Fruit fly (Drosophila melanogaster) whole organism, embryonic: ENCODE measurements around the gene CheB98a.

ENCODE experiments used
- Bteb2 ChIP-seq: fragments of 200-800 bp; sonication (Bioruptor generic); optimal IDR thresholded peaks from 2 replicates; lab custom pipeline; 2016; ENCODE audit warnings: missing biosample characterization, missing genetic modification characterization
- CG10147 ChIP-seq: fragments of 200-800 bp; sonication (Bioruptor generic); optimal IDR thresholded peaks from 2 replicates; lab custom pipeline; 2019; ENCODE audit warnings: missing biosample characterization, mild to moderate bottlenecking, missing genetic modification characterization, moderate library complexity
- CG10274 ChIP-seq: fragments of 200-800 bp; sonication (Bioruptor generic); optimal IDR thresholded peaks from 3 replicates; lab custom pipeline; 2017; ENCODE audit warnings: missing biosample characterization, mild to moderate bottlenecking, missing genetic modification characterization
- CG10431 ChIP-seq: fragments of 200-800 bp; sonication (Bioruptor generic); optimal IDR thresholded peaks from 3 replicates; lab custom pipeline; 2018; ENCODE audit warnings: missing biosample characterization, mild to moderate bottlenecking, missing genetic modification characterization
- CG11398 ChIP-seq: fragments of 200-800 bp; sonication (Bioruptor generic); optimal IDR thresholded peaks from 2 replicates; lab custom pipeline; 2016; ENCODE audit warnings: missing biosample characterization, missing genetic modification characterization
- CG14050 ChIP-seq: fragments of 200-800 bp; sonication (Bioruptor generic); IDR thresholded peaks from 3 replicates; pipeline ENCODE4 v1.3.6; 2022; ENCODE audit warnings: missing biosample characterization, missing genetic modification characterization
- CG14965 ChIP-seq: fragments of 200-800 bp; sonication (Bioruptor generic); optimal IDR thresholded peaks from 2 replicates; lab custom pipeline; 2016; ENCODE audit warnings: missing biosample characterization, missing genetic modification characterization, borderline replicate concordance
- CG17385 ChIP-seq: fragments of 200-800 bp; sonication (Bioruptor generic); optimal IDR thresholded peaks from 3 replicates; lab custom pipeline; 2018; ENCODE audit warnings: missing biosample characterization, mild to moderate bottlenecking, missing genetic modification characterization
- CG17612 ChIP-seq: fragments of 200-800 bp; sonication (Bioruptor generic); IDR thresholded peaks from 2 replicates; pipeline ENCODE4 v1.3.6; 2022; ENCODE audit warnings: missing biosample characterization, missing genetic modification characterization
- CG2199 ChIP-seq: fragments of 200-800 bp; sonication (Bioruptor generic); IDR thresholded peaks from 3 replicates; pipeline ENCODE4 v1.3.6; 2022; ENCODE audit warnings: missing biosample characterization, missing genetic modification characterization
- CG2202 ChIP-seq: fragments of 200-800 bp; sonication (Bioruptor generic); optimal IDR thresholded peaks from 2 replicates; lab custom pipeline; 2018; ENCODE audit warnings: missing biosample characterization, mild to moderate bottlenecking, missing genetic modification characterization
- CG2875 ChIP-seq: fragments of 200-800 bp; sonication (Bioruptor generic); optimal IDR thresholded peaks from 2 replicates; lab custom pipeline; 2017; ENCODE audit warnings: missing biosample characterization, mild to moderate bottlenecking, missing genetic modification characterization, missing genetic modification reagents
- CG2889 ChIP-seq: fragments of 200-800 bp; sonication (Bioruptor generic); IDR thresholded peaks from 3 replicates; pipeline ENCODE4 v1.3.6; 2022; ENCODE audit warnings: missing biosample characterization, missing genetic modification characterization
- CG30020 ChIP-seq: fragments of 200-800 bp; optimal IDR thresholded peaks from 2 replicates; lab custom pipeline; 2019; ENCODE audit warnings: missing biosample characterization, mild to moderate bottlenecking, missing genetic modification characterization, moderate library complexity
- CG32767 ChIP-seq: fragments of 200-800 bp; sonication (Bioruptor generic); IDR thresholded peaks from 2 replicates; pipeline ENCODE4 v1.3.6; 2022; ENCODE audit warnings: missing biosample characterization, missing genetic modification characterization
- CG32772 ChIP-seq: fragments of 200-800 bp; sonication (Bioruptor generic); IDR thresholded peaks from 2 replicates; pipeline ENCODE4 v1.3.6; 2022; ENCODE audit warnings: missing biosample characterization, missing genetic modification characterization
- CG3281 ChIP-seq: fragments of 200-800 bp; sonication (Bioruptor generic); optimal IDR thresholded peaks from 3 replicates; lab custom pipeline; 2017; ENCODE audit warnings: missing biosample characterization, mild to moderate bottlenecking, missing genetic modification characterization
- CG6272 ChIP-seq: fragments of 200-800 bp; sonication (Bioruptor generic); IDR thresholded peaks from 2 replicates; pipeline ENCODE4 v1.3.6; 2022; ENCODE audit warnings: missing biosample characterization, missing genetic modification characterization
- CG7271 ChIP-seq: fragments of 200-800 bp; sonication (Bioruptor generic); optimal IDR thresholded peaks from 2 replicates; lab custom pipeline; 2018; ENCODE audit warnings: missing biosample characterization, mild to moderate bottlenecking, missing genetic modification characterization, moderate library complexity
- CG7745 ChIP-seq: fragments of 200-800 bp; sonication (Bioruptor generic); optimal IDR thresholded peaks from 2 replicates; lab custom pipeline; 2018; ENCODE audit warnings: missing biosample characterization, mild to moderate bottlenecking, missing genetic modification characterization, moderate library complexity
- CG8765 ChIP-seq: fragments of 200-800 bp; sonication (Bioruptor generic); IDR thresholded peaks from 2 replicates; pipeline ENCODE4 v1.3.6; 2022; ENCODE audit warnings: missing biosample characterization, missing genetic modification characterization
- CG9727 ChIP-seq: fragments of 200-800 bp; sonication (Bioruptor generic); optimal IDR thresholded peaks from 3 replicates; lab custom pipeline; 2017; ENCODE audit warnings: missing biosample characterization, mild to moderate bottlenecking, missing genetic modification characterization
- D ChIP-seq, 2 experiments: fragments of 200-800 bp in 1 of 2; fragments of >200 bp in 1 of 2; sonication (Bioruptor generic) in 1 of 2; optimal IDR thresholded peaks; 2 replicates in 1 of 2; 3 replicates in 1 of 2; lab custom pipeline; 2017; ENCODE audit warnings: mild to moderate bottlenecking in 1 of 2, missing biosample characterization in 1 of 2, missing genetic modification characterization in 1 of 2, missing genetic modification reagents in 1 of 2
- Ets65A ChIP-seq: fragments of 200-800 bp; sonication (Bioruptor generic); peaks from one replicate; lab custom pipeline; 2016; ENCODE audit warnings: missing biosample characterization, missing genetic modification characterization
- Gsc ChIP-seq: fragments of 200-800 bp; sonication (Bioruptor generic); IDR thresholded peaks from 2 replicates; pipeline ENCODE4 v1.3.6; 2022; ENCODE audit warnings: missing biosample characterization, missing genetic modification characterization
- Gug ChIP-seq: fragments of 200-800 bp; sonication (Bioruptor generic); IDR thresholded peaks from 4 replicates; pipeline ENCODE4 v1.3.6; 2022; ENCODE audit warnings: missing biosample characterization, missing genetic modification characterization
- HLH4C ChIP-seq: fragments of 200-800 bp; sonication (Bioruptor generic); IDR thresholded peaks from 3 replicates; pipeline ENCODE4 v1.3.6; 2022; ENCODE audit warnings: missing biosample characterization, missing genetic modification characterization; ENCODE audit not compliant: partially characterized antibody
- Kr ChIP-seq: fragments of 200-800 bp; sonication (Bioruptor generic); optimal IDR thresholded peaks from 2 replicates; lab custom pipeline; 2017; ENCODE audit warnings: missing biosample characterization, mild to moderate bottlenecking, missing genetic modification characterization
- Lpt ChIP-seq: fragments of >200 bp; optimal IDR thresholded peaks from 2 replicates; lab custom pipeline; 2018; ENCODE audit warnings: missing biosample characterization, missing genetic modification characterization
- NfI ChIP-seq: fragments of 200-800 bp; sonication (Bioruptor generic); optimal IDR thresholded peaks from 3 replicates; lab custom pipeline; 2018; ENCODE audit warnings: missing biosample characterization, mild to moderate bottlenecking, missing genetic modification characterization, moderate library complexity
- Xbp1 ChIP-seq: fragments of 200-800 bp; sonication (Bioruptor generic); optimal IDR thresholded peaks from 3 replicates; lab custom pipeline; 2016; ENCODE audit warnings: missing biosample characterization, mild to moderate bottlenecking, missing genetic modification characterization
- amos ChIP-seq: fragments of 200-800 bp; sonication (Bioruptor generic); IDR thresholded peaks from 2 replicates; pipeline ENCODE4 v1.3.6; 2022; ENCODE audit warnings: missing biosample characterization, missing genetic modification characterization; ENCODE audit not compliant: partially characterized antibody
- bowl ChIP-seq: fragments of 200-800 bp; sonication (Bioruptor generic); IDR thresholded peaks from 2 replicates; pipeline ENCODE4 v1.3.6; 2022; ENCODE audit warnings: missing biosample characterization, missing genetic modification characterization
- chn ChIP-seq: fragments of 200-800 bp; sonication (Bioruptor generic); optimal IDR thresholded peaks from 2 replicates; lab custom pipeline; 2016; ENCODE audit warnings: missing biosample characterization, missing genetic modification characterization
- emc ChIP-seq: fragments of 200-800 bp; sonication (Bioruptor generic); optimal IDR thresholded peaks from 2 replicates; lab custom pipeline; 2016; ENCODE audit warnings: missing biosample characterization, missing genetic modification characterization
- exex ChIP-seq: fragments of 200-800 bp; sonication (Bioruptor generic); optimal IDR thresholded peaks from 4 replicates; lab custom pipeline; 2018; ENCODE audit warnings: missing biosample characterization, mild to moderate bottlenecking, missing genetic modification characterization, moderate library complexity
- gce ChIP-seq: fragments of 200-800 bp; sonication (Bioruptor generic); IDR thresholded peaks from 3 replicates; pipeline ENCODE4 v1.3.6; 2022; ENCODE audit warnings: missing biosample characterization, missing genetic modification characterization
- gem ChIP-seq: fragments of 200-800 bp; sonication (Bioruptor generic); optimal IDR thresholded peaks from 2 replicates; lab custom pipeline; 2019; ENCODE audit warnings: missing biosample characterization, mild to moderate bottlenecking, missing genetic modification characterization, moderate library complexity
- h ChIP-seq: fragments of >200 bp; optimal IDR thresholded peaks from 2 replicates; lab custom pipeline; 2017
- hb ChIP-seq: fragments of 200-800 bp; sonication (Bioruptor generic); IDR thresholded peaks from 3 replicates; pipeline ENCODE4 v1.3.6; 2022; ENCODE audit warnings: missing biosample characterization, missing genetic modification characterization; ENCODE audit not compliant: partially characterized antibody
- lbe ChIP-seq: fragments of 200-800 bp; sonication (Bioruptor generic); optimal IDR thresholded peaks from 2 replicates; lab custom pipeline; 2016; ENCODE audit warnings: missing biosample characterization, mild to moderate bottlenecking, missing genetic modification characterization
- maf-S ChIP-seq: fragments of 200-800 bp; sonication (Bioruptor generic); optimal IDR thresholded peaks from 2 replicates; lab custom pipeline; 2016; ENCODE audit warnings: missing biosample characterization, missing genetic modification characterization
- ranshi ChIP-seq: fragments of 200-800 bp; sonication (Bioruptor generic); IDR thresholded peaks from 2 replicates; pipeline ENCODE4 v1.3.6; 2022; ENCODE audit warnings: missing biosample characterization, missing genetic modification characterization
- schlank ChIP-seq: fragments of 200-800 bp; sonication (Bioruptor generic); optimal IDR thresholded peaks from 2 replicates; lab custom pipeline; 2018; ENCODE audit warnings: missing biosample characterization, mild to moderate bottlenecking, missing genetic modification characterization
- slbo ChIP-seq: fragments of 200-800 bp; sonication (Bioruptor generic); IDR thresholded peaks from 2 replicates; pipeline ENCODE4 v1.3.6; 2022; ENCODE audit warnings: missing biosample characterization, missing genetic modification characterization
- sna ChIP-seq: fragments of 200-800 bp; sonication (Bioruptor generic); IDR thresholded peaks from 2 replicates; pipeline ENCODE4 v1.3.6; 2022; ENCODE audit warnings: missing biosample characterization, missing genetic modification characterization; ENCODE audit not compliant: partially characterized antibody
- stc ChIP-seq: fragments of 200-800 bp; sonication (Bioruptor generic); IDR thresholded peaks from 2 replicates; pipeline ENCODE4 v1.3.6; 2022; ENCODE audit warnings: missing biosample characterization, missing genetic modification characterization
- tin ChIP-seq: fragments of 200-800 bp; sonication (Bioruptor generic); optimal IDR thresholded peaks from 3 replicates; lab custom pipeline; 2016; ENCODE audit warnings: missing biosample characterization, missing genetic modification characterization
- twi ChIP-seq: fragments of 200-800 bp; optimal IDR thresholded peaks from 2 replicates; lab custom pipeline; 2019; ENCODE audit warnings: missing biosample characterization, mild to moderate bottlenecking, missing genetic modification characterization, moderate library complexity
- usp ChIP-seq: fragments of >200 bp; optimal IDR thresholded peaks from 2 replicates; lab custom pipeline; 2017; ENCODE audit warnings: missing biosample characterization, missing genetic modification characterization

Gene CheB98a

dm6 chr3R:28811677-28812465, 5.4 kb downstream of the CheB98a start, which contains the start of gene Prp39 (continued):
- TF ChIP-seq emc (GFP tag; lab: Kevin White, UChicago) (no peak), Xbp1 (GFP tag; lab: Kevin White, UChicago) (peak; percentile 41), CG7745 (tag; lab: Kevin White, UChicago) (no peak), CG30020 (tag; lab: Kevin White, UChicago) (peak; percentile 10), chn (GFP tag; lab: Kevin White, UChicago) (peak; percentile 27), CG2889 (GFP tag; lab: Robert Waterston, UW) (no peak), hb (GFP tag; lab: Robert Waterston, UW) (no peak), usp (GFP tag; lab: Kevin White, UChicago) (no peak), gce (GFP tag; lab: Robert Waterston, UW) (no peak), twi (no peak), schlank (tag; lab: Kevin White, UChicago) (no peak), CG32767 (GFP tag; lab: Robert Waterston, UW) (0 out of 2 replicates have a peak, but pooled peaks have one; percentile 30), CG2199 (no peak), CG14965 (GFP tag; lab: Kevin White, UChicago) (no peak), Ets65A (GFP tag; lab: Kevin White, UChicago) (peak; percentile 84), CG2202 (tag; lab: Kevin White, UChicago) (no peak), CG32772 (GFP tag; lab: Robert Waterston, UW) (peak; percentile 44), stc (GFP tag; lab: Robert Waterston, UW) (no peak), tin (GFP tag; lab: Kevin White, UChicago) (no peak), Lpt (no peak), gem (tag; lab: Kevin White, UChicago) (no peak), CG11398 (no peak), CG17385 (GFP tag; lab: Kevin White, UChicago) (no peak), amos (GFP tag; lab: Robert Waterston, UW) (peak; percentile 72), Kr (GFP tag; lab: Kevin White, UChicago) (no peak), HLH4C (GFP tag; lab: Robert Waterston, UW) (peak; percentile 74), Bteb2 (no peak), sna (peak; percentile 53), CG17612 (GFP tag; lab: Robert Waterston, UW) (no peak), CG6272 (0 out of 2 replicates have a peak, but pooled peaks have one; percentile 9), CG10147 (GFP tag; lab: Kevin White, UChicago) (no peak), CG10431 (no peak), lbe (GFP tag; lab: Kevin White, UChicago) (no peak), CG10274 (no peak), ranshi (GFP tag; lab: Robert Waterston, UW) (peak; percentile 43; the same call in 1 of the 2 replicates), bowl (GFP tag; lab: Robert Waterston, UW) (no peak), CG3281 (GFP tag; lab: Kevin White, UChicago) (no peak), CG14050 (GFP tag; lab: Robert Waterston, UW) (no peak), CG8765 (GFP tag; lab: Robert Waterston, UW) (no peak), CG7271 (no peak), h (lab: Kevin White, UChicago) (no peak), CG9727 (GFP tag; lab: Kevin White, UChicago) (peak; percentile 12), NfI (no peak), Gug (GFP tag; lab: Robert Waterston, UW) (peak; percentile 39; the same call in 2 of the 4 replicates), maf-S (GFP tag; lab: Kevin White, UChicago) (no peak), D (optimal IDR thresholded peaks at IDR 0.05; lab: Kevin White, UChicago) (no peak), D (GFP tag; optimal IDR thresholded peaks at IDR 0.05; lab: Kevin White, UChicago) (no peak), exex (tag; lab: Kevin White, UChicago) (no peak), CG2875 (GFP tag; lab: Kevin White, UChicago) (no peak), slbo (GFP tag; lab: Robert Waterston, UW) (peak; percentile 72), Gsc (GFP tag; lab: Robert Waterston, UW) (no peak)
